Worm (Caenorhabditis elegans): ENCODE results near the gene F32E10.5.

F32E10.5 gene

ce11 chrIV:7585273-7585882 lies 7.2 kb upstream of the F32E10.5 start:
- TF ChIP-seq dmd-6 (GFP tag; IDR thresholded peaks at IDR 0.05) (no peak), hmg-1.1 (GFP tag; IDR thresholded peaks at IDR 0.05) (peak; percentile 39; the same call in 1 of the 2 replicates), aha-1 (tag) (peak; percentile 86)

ce11 chrIV:7580062-7580614 lies 2.0 kb upstream of the F32E10.5 start, which contains the start of the genes cec-5 and nol-10:
TSS of gene cec-5 (minus strand) at chrIV:7580112.
TSS of gene nol-10 (plus strand) at chrIV:7580597.
- TF ChIP-seq daf-19 (GFP tag; conservative IDR thresholded peaks at IDR 0.05): no peak
- peak; percentile 51 for TF ChIP-seq nhr-6 (tag; optimal IDR thresholded peaks at IDR 0.05)
- no peak for TF ChIP-seq ceh-82 (tag; optimal IDR thresholded peaks at IDR 0.05)
- no peak for TF ChIP-seq zip-2 (tag; optimal IDR thresholded peaks at IDR 0.05)
- TF ChIP-seq R02D3.7 (tag; optimal IDR thresholded peaks at IDR 0.05): no peak
- TF ChIP-seq lin-39 (tag; optimal IDR thresholded peaks at IDR 0.05): no peak
- no peak for TF ChIP-seq vab-7 (GFP tag; IDR thresholded peaks at IDR 0.05)
- no peak for TF ChIP-seq spr-1 (tag; optimal IDR thresholded peaks at IDR 0.05)
- no peak for TF ChIP-seq unc-39 (tag; optimal IDR thresholded peaks at IDR 0.05)
- no peak for TF ChIP-seq dmd-9 (GFP tag; IDR thresholded peaks at IDR 0.05)
- TF ChIP-seq lin-15B (tag; optimal IDR thresholded peaks at IDR 0.05): no peak
- no peak for TF ChIP-seq nhr-237 (tag; optimal IDR thresholded peaks at IDR 0.05)
- TF ChIP-seq F10B5.3 (tag; optimal IDR thresholded peaks at IDR 0.05): no peak
- no peak for TF ChIP-seq D1046.2 (GFP tag; IDR thresholded peaks at IDR 0.05)
- no peak for TF ChIP-seq gei-8 (GFP tag; optimal IDR thresholded peaks at IDR 0.05)
- no peak for TF ChIP-seq ZK337.2 (GFP tag; IDR thresholded peaks at IDR 0.05)
- no peak for TF ChIP-seq Y75B8A.6 (GFP tag; IDR thresholded peaks at IDR 0.05)
- TF ChIP-seq dpl-1 (GFP tag; optimal IDR thresholded peaks at IDR 0.05): peak; percentile 79
- TF ChIP-seq dmd-8 (GFP tag; IDR thresholded peaks at IDR 0.05): no peak
- no peak for TF ChIP-seq attf-4 (tag; optimal IDR thresholded peaks at IDR 0.05)
- TF ChIP-seq nhr-76 (tag; optimal IDR thresholded peaks at IDR 0.05): no peak
- no peak for TF ChIP-seq hlh-11 (tag; optimal IDR thresholded peaks at IDR 0.05)
- TF ChIP-seq lsy-2 (tag; optimal IDR thresholded peaks at IDR 0.05): peak; percentile 57 to 91
- TF ChIP-seq arid-1 (GFP tag; conservative IDR thresholded peaks at IDR 0.05): peak; percentile 84
- TF ChIP-seq mes-2 (tag; optimal IDR thresholded peaks at IDR 0.05; ENCODE audit: poor library complexity, severe bottlenecking): no peak
- no peak for TF ChIP-seq lir-3 (tag; optimal IDR thresholded peaks at IDR 0.05)
- no peak for TF ChIP-seq skn-1 (tag; optimal IDR thresholded peaks at IDR 0.05)
- TF ChIP-seq lin-38 (GFP tag; IDR thresholded peaks at IDR 0.05): peak; percentile 84
- no peak for TF ChIP-seq lin-1 (GFP tag; IDR thresholded peaks at IDR 0.05)
- TF ChIP-seq mdt-29 (GFP tag; IDR thresholded peaks at IDR 0.05): no peak; the same call in 1 of the 2 replicates
- no peak for TF ChIP-seq cey-2 (tag; optimal IDR thresholded peaks at IDR 0.05; ENCODE audit: borderline replicate concordance, insufficient read depth)
- TF ChIP-seq T26A8.4 (GFP tag; IDR thresholded peaks at IDR 0.05): no peak; the same call in 1 of the 2 replicates
- TF ChIP-seq ZK546.5 (tag; optimal IDR thresholded peaks at IDR 0.05): no peak
- no peak for TF ChIP-seq Y5F2A.4 (GFP tag; optimal IDR thresholded peaks at IDR 0.05)
- TF ChIP-seq php-3 (GFP tag; IDR thresholded peaks at IDR 0.05): no peak
- TF ChIP-seq snpc-1.2 (GFP tag; IDR thresholded peaks at IDR 0.05): peak; percentile 81
- no peak for TF ChIP-seq ztf-11 (tag; optimal IDR thresholded peaks at IDR 0.05)
- TF ChIP-seq tag-97 (GFP tag; IDR thresholded peaks at IDR 0.05): no peak
- no peak for TF ChIP-seq snpc-4 (tag; optimal IDR thresholded peaks at IDR 0.05)
- TF ChIP-seq duxl-1 (tag; optimal IDR thresholded peaks at IDR 0.05; ENCODE audit: poor library complexity): peak; percentile 62
- TF ChIP-seq pqm-1 (tag; optimal IDR thresholded peaks at IDR 0.05): no peak
- no peak for TF ChIP-seq mxl-3 (GFP tag; optimal IDR thresholded peaks at IDR 0.05)
- no peak for TF ChIP-seq zip-11 (GFP tag; IDR thresholded peaks at IDR 0.05)
- no peak for TF ChIP-seq nhr-102 (tag; optimal IDR thresholded peaks at IDR 0.05)
- no peak for TF ChIP-seq tra-1 (GFP tag; IDR thresholded peaks at IDR 0.05)
- no peak for TF ChIP-seq madf-5 (GFP tag; IDR thresholded peaks at IDR 0.05)
- no peak for TF ChIP-seq fos-1 (tag; optimal IDR thresholded peaks at IDR 0.05)

Measured in whole organism, L4 larva.